Worm (Caenorhabditis elegans) whole organism, young adult: Measurements from ENCODE around the gene C47E8.4.

Experiments used
- attf-5 ChIP-seq: fragments of 200-800 bp; sonication (Bioruptor generic); optimal IDR thresholded peaks from 2 replicates; lab custom pipeline; 2018; ENCODE audit warnings: mild to moderate bottlenecking, missing genetic modification characterization, missing compliant biosample characterization
- hmg-1.2 ChIP-seq: fragments of 200-800 bp; sonication (Bioruptor generic); IDR thresholded peaks from 2 replicates; pipeline ENCODE4 v1.3.6; 2022; ENCODE audit warnings: missing genetic modification reagents, missing genetic modification characterization, missing compliant biosample characterization
- mxl-1 ChIP-seq: sonication (generic microtip); optimal IDR thresholded peaks from 2 replicates; lab custom pipeline; 2016; ENCODE audit warnings: missing genetic modification characterization, missing compliant biosample characterization
- zfh-2 ChIP-seq: fragments of 200-800 bp; sonication (Bioruptor generic); conservative IDR thresholded peaks from 2 replicates; pipeline ENCODE4 v1.3.6; 2022; ENCODE audit warnings: missing genetic modification reagents, missing genetic modification characterization, missing compliant biosample characterization

DNA sequence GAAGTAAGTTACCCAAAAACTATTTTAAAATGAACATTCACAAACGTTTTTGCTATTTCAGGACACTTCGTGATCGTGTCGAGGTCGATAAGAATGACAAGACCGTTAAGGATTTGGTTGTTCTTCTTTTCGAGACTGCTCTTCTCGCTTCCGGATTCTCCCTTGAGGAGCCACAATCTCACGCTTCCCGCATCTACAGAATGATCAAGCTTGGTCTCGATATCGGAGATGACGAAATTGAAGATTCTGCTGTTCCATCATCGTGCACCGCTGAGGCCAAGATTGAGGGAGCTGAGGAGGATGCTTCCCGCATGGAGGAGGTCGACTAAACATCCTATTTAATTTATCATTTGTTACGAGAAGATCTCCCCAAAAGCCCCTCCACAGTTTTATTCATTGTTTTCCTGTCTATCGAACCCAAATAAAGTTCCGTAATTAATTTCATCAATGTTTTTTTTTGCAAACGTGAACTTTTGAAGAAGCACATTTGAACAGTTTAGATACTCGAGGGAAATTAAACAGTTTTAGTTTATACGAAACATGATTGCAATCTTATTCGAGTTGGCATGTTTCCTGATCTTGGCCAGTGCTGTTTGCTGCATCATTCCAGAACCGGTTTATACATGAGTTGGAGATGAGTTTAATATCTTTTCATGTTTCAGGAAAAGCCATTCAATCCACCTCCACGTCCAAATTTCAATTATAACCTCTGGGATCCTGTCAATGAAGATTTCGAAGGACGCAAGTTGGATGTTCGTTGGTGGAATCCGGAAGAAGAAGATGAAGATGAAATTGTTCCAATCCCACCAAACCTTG lies 3.0 kb upstream of the C47E8.4 start, which contains the start of gene C47E8.11:
- TF ChIP-seq mxl-1 (tag; lab: Kevin White, UChicago) (no peak), zfh-2 (GFP tag; lab: Robert Waterston, UW) (peak; percentile 51), attf-5 (GFP tag; lab: Kevin White, UChicago) (peak; percentile 26), hmg-1.2 (peak; percentile 36; the same call in 1 of the 2 replicates)
